Worm (Caenorhabditis elegans) whole organism, L3 larva: ENCODE measurements around the gene hyls-1.

Experiments used
- ama-1 ChIP-seq: fragments of 150-350 bp; optimal IDR thresholded peaks from 2 replicates; lab custom pipeline; 2018
- ceh-16 ChIP-seq: sonication (generic microtip); optimal IDR thresholded peaks from 2 replicates; lab custom pipeline; 2017; ENCODE audit warnings: missing biosample characterization, missing genetic modification characterization
- ceh-82 ChIP-seq: fragments of 150-350 bp; optimal IDR thresholded peaks from 2 replicates; lab custom pipeline; 2014; ENCODE audit warnings: missing biosample characterization, missing genetic modification characterization
- egl-27 ChIP-seq: sonication (generic microtip); optimal IDR thresholded peaks from 4 replicates; lab custom pipeline; 2017; ENCODE audit warnings: missing biosample characterization, missing genetic modification reagents, missing genetic modification characterization
- elt-2 ChIP-seq: sonication (generic microtip); optimal IDR thresholded peaks from 2 replicates; lab custom pipeline; 2016; ENCODE audit warnings: missing genetic modification reagents, mild to moderate bottlenecking, missing genetic modification characterization, missing compliant biosample characterization
- elt-3 ChIP-seq, 3 experiments: fragments of 150-350 bp in 1 of 3; sonication (generic microtip) in 2 of 3; optimal IDR thresholded peaks; 2 replicates in 2 of 3; 4 replicates in 1 of 3; lab custom pipeline; 2014 to 2017; ENCODE audit warnings: missing biosample characterization in 3 of 3, missing genetic modification characterization in 3 of 3
- lin-15B ChIP-seq: fragments of 150-350 bp; optimal IDR thresholded peaks from 2 replicates; lab custom pipeline; 2014; ENCODE audit warnings: missing biosample characterization, missing genetic modification characterization
- nhr-23 ChIP-seq: fragments of 150-350 bp; optimal IDR thresholded peaks from 2 replicates; lab custom pipeline; 2014; ENCODE audit warnings: missing biosample characterization, missing genetic modification reagents, missing genetic modification characterization
- nhr-76 ChIP-seq: fragments of 150-350 bp; sonication (generic microtip); optimal IDR thresholded peaks from 5 replicates; lab custom pipeline; 2014; ENCODE audit warnings: missing biosample characterization, missing genetic modification characterization
- pqm-1 ChIP-seq: fragments of 150-350 bp; optimal IDR thresholded peaks from 2 replicates; lab custom pipeline; 2017; ENCODE audit warnings: missing biosample characterization, missing genetic modification characterization, inconsistent platforms
- skn-1 ChIP-seq: fragments of 150-350 bp; optimal IDR thresholded peaks from 2 replicates; lab custom pipeline; 2014; ENCODE audit warnings: missing biosample characterization, missing genetic modification characterization
- ztf-11 ChIP-seq: fragments of 150-350 bp; optimal IDR thresholded peaks from 2 replicates; lab custom pipeline; 2014; ENCODE audit warnings: missing biosample characterization, missing genetic modification characterization

DNA sequence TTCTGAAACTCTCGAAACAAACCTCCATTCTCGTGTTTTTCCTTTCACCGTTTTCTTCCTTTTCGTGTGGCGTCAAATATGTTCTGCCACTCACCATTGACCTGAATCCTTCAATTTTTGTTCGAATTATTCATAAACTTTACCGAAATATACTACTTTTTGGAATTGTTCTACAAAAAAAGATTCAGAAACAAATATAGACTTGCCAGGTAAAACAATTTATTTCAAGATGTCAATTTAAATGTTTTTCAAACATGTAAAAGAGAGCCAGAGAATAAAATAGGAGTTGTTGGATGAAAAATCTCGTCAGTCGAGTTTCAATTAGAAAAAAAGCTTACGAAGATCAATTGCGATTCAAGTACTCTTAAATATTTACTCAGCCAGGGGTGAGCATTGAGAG, 43.6 kb upstream of the hyls-1 start, which contains the start of gene F09G2.8:
- TF ChIP-seq elt-2, result no peak
- TF ChIP-seq ama-1 (lab: Kevin White, UChicago), result no peak
- no peak for TF ChIP-seq skn-1 (tag; lab: Kevin White, UChicago)
- TF ChIP-seq elt-3 (tag; optimal IDR thresholded peaks at IDR 0.05; lab: Kevin White, UChicago), result no peak
- TF ChIP-seq nhr-76 (tag; lab: Kevin White, UChicago), result no peak
- no peak for TF ChIP-seq lin-15B (tag; lab: Kevin White, UChicago)
- no peak for TF ChIP-seq nhr-23 (tag; lab: Kevin White, UChicago)
- no peak for TF ChIP-seq pqm-1 (tag; lab: Kevin White, UChicago)
- no peak for TF ChIP-seq ceh-82
- TF ChIP-seq ceh-16 (tag; lab: Kevin White, UChicago), result no peak
- no peak for TF ChIP-seq ztf-11 (tag; lab: Kevin White, UChicago)
- TF ChIP-seq egl-27 (tag; lab: Kevin White, UChicago), result no peak
